Worm (Caenorhabditis elegans) whole organism, L4 larva: Measurements from ENCODE around the gene R04B3.3.

ENCODE experiments used
- Y75B8A.6 ChIP-seq: fragments of 200-800 bp; sonication (Bioruptor generic); IDR thresholded peaks from 2 replicates; pipeline ENCODE4 v1.3.6; 2022; ENCODE audit warnings: missing genetic modification reagents, missing genetic modification characterization, missing compliant biosample characterization
- ZK546.5 ChIP-seq, 2 experiments: sonication (generic microtip); optimal IDR thresholded peaks; 2 replicates each; lab custom pipeline; 2017; ENCODE audit warnings: missing biosample characterization in 2 of 2, missing genetic modification characterization in 2 of 2
- ama-1 ChIP-seq: fragments of 150-350 bp; optimal IDR thresholded peaks from 2 replicates; lab custom pipeline; 2014; ENCODE audit warnings: inconsistent platforms, mixed read lengths
- ces-1 ChIP-seq: fragments of 150-350 bp; sonication (generic microtip); optimal IDR thresholded peaks from 4 replicates; lab custom pipeline; 2014; ENCODE audit warnings: missing biosample characterization, missing genetic modification reagents, missing genetic modification characterization
- gei-8 ChIP-seq: fragments of 200-800 bp; sonication (Bioruptor generic); optimal IDR thresholded peaks from 2 replicates; lab custom pipeline; 2018; ENCODE audit warnings: mild to moderate bottlenecking, missing genetic modification characterization, missing compliant biosample characterization
- hlh-30 ChIP-seq: sonication (generic microtip); optimal IDR thresholded peaks from 2 replicates; lab custom pipeline; 2017; ENCODE audit warnings: antibody characterized with exemption, mild to moderate bottlenecking, missing genetic modification characterization, missing compliant biosample characterization; ENCODE audit not compliant: insufficient read depth
- lsy-2 ChIP-seq, 2 experiments: fragments of 150-350 bp in 1 of 2; sonication (generic microtip) in 1 of 2; optimal IDR thresholded peaks; 2 replicates each; lab custom pipeline; 2014 to 2017; ENCODE audit warnings: missing biosample characterization in 2 of 2, missing genetic modification characterization in 2 of 2
- mep-1 ChIP-seq: fragments of 150-350 bp; sonication (generic microtip); optimal IDR thresholded peaks from 3 replicates; lab custom pipeline; 2014; ENCODE audit warnings: missing biosample characterization, missing genetic modification characterization
- nhr-11 ChIP-seq: fragments of 150-350 bp; optimal IDR thresholded peaks from 2 replicates; lab custom pipeline; 2014; ENCODE audit warnings: missing biosample characterization, missing genetic modification characterization
- nhr-237 ChIP-seq: sonication (generic microtip); optimal IDR thresholded peaks from 2 replicates; lab custom pipeline; 2017; ENCODE audit warnings: missing biosample characterization, missing genetic modification characterization
- nhr-28 ChIP-seq: fragments of 150-350 bp; optimal IDR thresholded peaks from 2 replicates; lab custom pipeline; 2014; ENCODE audit warnings: missing biosample characterization, missing genetic modification characterization

DNA sequence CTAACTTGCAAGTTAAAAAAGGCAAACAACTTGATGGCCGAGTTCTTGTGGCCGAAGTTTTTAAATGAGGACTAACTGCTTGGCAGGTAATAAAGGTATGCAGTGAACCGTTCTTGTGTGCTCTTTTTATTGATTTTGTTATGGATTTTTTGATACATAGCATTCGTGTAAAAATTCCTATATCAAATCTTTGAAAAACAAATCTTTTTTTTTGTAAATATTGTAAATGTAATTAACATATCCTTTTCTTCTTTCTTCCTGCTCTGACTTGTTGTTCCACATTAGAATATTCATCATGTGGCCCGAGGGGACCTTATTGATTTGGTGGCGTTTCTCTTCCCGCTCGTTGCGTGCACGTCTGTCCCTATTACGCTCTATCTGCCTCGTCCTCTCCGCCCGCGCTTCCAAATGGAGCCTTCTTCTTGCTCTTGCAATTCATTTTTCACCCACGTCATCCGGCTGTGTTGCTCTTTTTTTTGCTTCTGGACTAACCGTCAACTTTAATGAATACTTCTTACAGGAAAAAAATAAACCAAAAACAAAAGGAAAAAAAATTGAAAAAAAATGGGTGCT, 12.8 kb upstream of the R04B3.3 start, which contains the start of gene hid-1:
- no peak for TF ChIP-seq ces-1
- no peak for TF ChIP-seq Y75B8A.6
- TF ChIP-seq nhr-28 (tag; lab: Kevin White, UChicago) = no peak
- TF ChIP-seq nhr-11 (tag; lab: Kevin White, UChicago) = no peak
- no peak for TF ChIP-seq ama-1 (lab: Kevin White, UChicago)
- TF ChIP-seq lsy-2 (tag; optimal IDR thresholded peaks at IDR 0.05; lab: Kevin White, UChicago) = peak in 1 of 2 experiments; percentile 54
- peak; percentile 37 for TF ChIP-seq hlh-30
- TF ChIP-seq ZK546.5 (tag; optimal IDR thresholded peaks at IDR 0.05; lab: Kevin White, UChicago) = no peak
- no peak for TF ChIP-seq mep-1 (tag; lab: Kevin White, UChicago)
- TF ChIP-seq gei-8 (GFP tag; lab: Kevin White, UChicago) = no peak
- TF ChIP-seq nhr-237 = no peak
